Worm (Caenorhabditis elegans): Measurements from ENCODE around the gene B0250.5.
A peak's percentile ranks its signal among the peaks of the same experiment; 100 is the strongest.

B0250.5 gene

ce11 chrV:20475029-20475428 lies 18.7 kb upstream of the B0250.5 start:
- no peak for TF ChIP-seq eyg-1 (tag; optimal IDR thresholded peaks at IDR 0.05)
- TF ChIP-seq gmeb-2 (tag; optimal IDR thresholded peaks at IDR 0.05): no peak
- TF ChIP-seq T23F11.4 (GFP tag; optimal IDR thresholded peaks at IDR 0.05): no peak
- no peak for TF ChIP-seq hlh-13 (GFP tag; optimal IDR thresholded peaks at IDR 0.05)
- no peak for TF ChIP-seq ceh-48 (tag; optimal IDR thresholded peaks at IDR 0.05)
- no peak for TF ChIP-seq ahr-1 (tag; optimal IDR thresholded peaks at IDR 0.05)
- TF ChIP-seq zip-5 (tag; optimal IDR thresholded peaks at IDR 0.05): no peak
- TF ChIP-seq ref-2 (tag; optimal IDR thresholded peaks at IDR 0.05): no peak
- no peak for TF ChIP-seq F13H6.1 (tag; optimal IDR thresholded peaks at IDR 0.05)
- TF ChIP-seq ceh-45 (GFP tag; IDR thresholded peaks at IDR 0.05): no peak
- no peak for TF ChIP-seq K09A11.1 (tag; optimal IDR thresholded peaks at IDR 0.05; ENCODE audit: insufficient read depth)
- no peak for TF ChIP-seq ceh-22 (tag; optimal IDR thresholded peaks at IDR 0.05)
- no peak for TF ChIP-seq pax-1 (tag; optimal IDR thresholded peaks at IDR 0.05)
- no peak for TF ChIP-seq fax-1 (tag; optimal IDR thresholded peaks at IDR 0.05)
- no peak for TF ChIP-seq C08G9.2 (tag; optimal IDR thresholded peaks at IDR 0.05)
- TF ChIP-seq unc-42 (tag; optimal IDR thresholded peaks at IDR 0.05): no peak
- TF ChIP-seq tbx-2 (tag; optimal IDR thresholded peaks at IDR 0.05): no peak
- TF ChIP-seq ttx-3 (tag; optimal IDR thresholded peaks at IDR 0.05): no peak
- TF ChIP-seq dmd-4 (tag; optimal IDR thresholded peaks at IDR 0.05; ENCODE audit: borderline replicate concordance): no peak
- TF ChIP-seq hlh-8 (tag; optimal IDR thresholded peaks at IDR 0.05): no peak

- TF ChIP-seq nfya-1 (tag; optimal IDR thresholded peaks at IDR 0.05) (peak; percentile 82), ceh-6 (GFP tag; optimal IDR thresholded peaks at IDR 0.05) (no peak)
Observed at ce11 chrV:20475830-20476229, 17.9 kb upstream of the B0250.5 start, which contains the start of gene B0250.7. TSS of gene B0250.7 (minus strand) at chrV:20476061.

ce11 chrV:20476514-20476913 lies 17.2 kb upstream of the B0250.5 start:
- TF ChIP-seq unc-3 (GFP tag; conservative IDR thresholded peaks at IDR 0.05) (no peak), unc-3 (tag; optimal IDR thresholded peaks at IDR 0.05) (no peak), elt-4 (tag; optimal IDR thresholded peaks at IDR 0.05) (no peak), ref-2 (tag; optimal IDR thresholded peaks at IDR 0.05) (no peak), hlh-6 (tag; optimal IDR thresholded peaks at IDR 0.05) (no peak), gmeb-2 (tag; optimal IDR thresholded peaks at IDR 0.05) (no peak), ceh-2 (tag; optimal IDR thresholded peaks at IDR 0.05) (no peak), ceh-48 (tag; optimal IDR thresholded peaks at IDR 0.05) (no peak), tbx-2 (tag; optimal IDR thresholded peaks at IDR 0.05) (no peak), hlh-15 (tag; optimal IDR thresholded peaks at IDR 0.05) (no peak)

ce11 chrV:20476981-20477380 lies 16.7 kb upstream of the B0250.5 start:
- TF ChIP-seq ceh-30 (tag; optimal IDR thresholded peaks at IDR 0.05) (no peak), elt-2 (tag; optimal IDR thresholded peaks at IDR 0.05) (no peak), sox-2 (GFP tag; IDR thresholded peaks at IDR 0.05) (no peak), ahr-1 (tag; optimal IDR thresholded peaks at IDR 0.05) (no peak), ref-2 (tag; optimal IDR thresholded peaks at IDR 0.05) (no peak), pat-9 (tag; optimal IDR thresholded peaks at IDR 0.05) (no peak), hlh-15 (tag; optimal IDR thresholded peaks at IDR 0.05) (no peak)

DNA sequence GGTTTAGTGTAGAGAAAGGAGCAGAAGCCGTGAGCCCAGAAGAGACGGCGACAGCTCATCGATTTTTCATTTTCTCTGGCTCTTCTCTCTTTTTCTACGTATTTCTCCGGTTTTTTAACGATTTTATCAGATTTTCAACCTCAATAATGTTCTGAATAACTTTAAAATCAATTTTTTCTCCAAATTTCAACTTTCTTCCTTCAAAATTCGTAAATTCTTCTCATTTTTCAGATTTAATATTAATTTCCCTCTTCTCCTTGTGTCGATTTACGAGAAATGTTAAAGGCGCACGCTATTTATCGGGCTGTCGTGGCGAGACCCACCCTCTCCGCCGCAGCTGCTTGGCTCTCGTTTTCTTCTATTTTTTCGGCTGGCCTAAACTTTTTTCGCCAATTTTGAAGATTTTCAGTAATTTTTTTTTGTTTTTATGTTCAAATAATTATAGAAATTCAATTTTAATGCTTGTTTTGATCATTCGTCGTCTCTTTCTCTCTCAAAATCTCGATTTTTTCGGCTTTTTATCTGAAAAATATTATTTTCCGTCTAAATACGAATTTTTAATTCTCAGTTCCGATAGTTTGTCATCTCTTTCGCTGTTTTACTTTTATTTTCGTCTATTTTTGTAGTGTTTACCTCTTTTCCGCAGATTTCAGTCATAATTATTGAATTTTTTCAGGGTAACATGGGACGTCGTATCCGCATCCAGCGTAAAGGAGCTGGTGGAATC lies 14.5 kb upstream of the B0250.5 start, which contains the start of the genes calf-1 and rpl-2:
calf-1 (minus strand) TSS at position 77 of the 727 bp plus-strand sequence.
rpl-2 (plus strand) TSS at position 677 of the 727 bp plus-strand sequence.
- TF ChIP-seq C38D4.7 (GFP tag; optimal IDR thresholded peaks at IDR 0.05) (no peak), ceh-48 (tag; optimal IDR thresholded peaks at IDR 0.05) (peak; percentile 83), elt-2 (tag; optimal IDR thresholded peaks at IDR 0.05) (peak; percentile 11), nfya-1 (tag; optimal IDR thresholded peaks at IDR 0.05) (peak; percentile 56), pqm-1 (tag; optimal IDR thresholded peaks at IDR 0.05) (no peak), fax-1 (tag; optimal IDR thresholded peaks at IDR 0.05) (no peak), dve-1 (tag; optimal IDR thresholded peaks at IDR 0.05) (no peak), ceh-14 (tag; optimal IDR thresholded peaks at IDR 0.05) (no peak), ztf-16 (tag; optimal IDR thresholded peaks at IDR 0.05) (no peak), Y22D7AL.16 (tag; optimal IDR thresholded peaks at IDR 0.05) (no peak), unc-42 (tag; optimal IDR thresholded peaks at IDR 0.05) (peak; percentile 84), madf-2 (tag; optimal IDR thresholded peaks at IDR 0.05) (no peak), lin-11 (tag; optimal IDR thresholded peaks at IDR 0.05) (no peak), dmd-4 (tag; optimal IDR thresholded peaks at IDR 0.05; ENCODE audit: borderline replicate concordance) (no peak), syd-9 (tag; optimal IDR thresholded peaks at IDR 0.05) (no peak), pat-9 (tag; optimal IDR thresholded peaks at IDR 0.05) (no peak), ttx-3 (tag; optimal IDR thresholded peaks at IDR 0.05) (no peak), C08G9.2 (tag; optimal IDR thresholded peaks at IDR 0.05) (no peak), ceh-31 (tag; optimal IDR thresholded peaks at IDR 0.05) (peak; percentile 49)

Measured in whole organism, late embryonic.